Worm (Caenorhabditis elegans): ENCODE results near the gene rft-1.

DNA sequence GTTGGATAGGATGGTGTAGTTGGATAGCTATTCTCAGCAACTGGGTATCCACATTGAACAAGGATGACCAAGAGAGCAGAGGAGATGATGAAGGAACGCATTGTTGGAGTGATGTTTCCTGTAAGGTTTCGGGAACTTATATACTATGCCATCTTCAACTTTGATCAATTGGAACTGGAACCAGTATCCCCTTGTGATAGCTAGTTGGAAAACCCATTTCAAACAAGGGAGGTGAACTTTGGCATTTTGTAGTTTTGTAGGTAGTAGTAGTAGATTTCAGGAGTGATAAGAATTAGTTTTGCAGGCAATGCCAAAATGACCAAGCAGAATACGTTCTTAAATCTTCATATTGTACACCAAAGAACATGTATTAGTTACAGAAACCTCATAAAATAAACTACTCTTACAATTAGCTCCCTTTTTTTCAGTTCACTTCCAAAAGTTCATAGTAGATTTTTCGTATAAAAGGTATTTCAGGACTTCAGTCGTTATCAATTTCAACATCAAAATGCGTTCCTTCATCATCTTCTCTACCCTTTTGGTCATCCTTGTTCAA is 23.2 kb downstream of the rft-1 start, which contains the start of the genes Y47D7A.7 and Y47D7A.2:
- TF ChIP-seq nhr-237 (tag; optimal IDR thresholded peaks at IDR 0.05) (no peak), ztf-4 (tag; optimal IDR thresholded peaks at IDR 0.05) (no peak), lsy-2 (tag; optimal IDR thresholded peaks at IDR 0.05) (no peak), nhr-12 (tag; optimal IDR thresholded peaks at IDR 0.05) (no peak), snpc-4 (tag; optimal IDR thresholded peaks at IDR 0.05) (no peak), ceh-90 (tag; optimal IDR thresholded peaks at IDR 0.05) (no peak), blmp-1 (tag; optimal IDR thresholded peaks at IDR 0.05) (no peak), mab-9 (GFP tag; IDR thresholded peaks at IDR 0.05) (no peak), zag-1 (tag; optimal IDR thresholded peaks at IDR 0.05) (no peak)
